Fruit fly (Drosophila melanogaster): ENCODE results near the gene fau.

DNA sequence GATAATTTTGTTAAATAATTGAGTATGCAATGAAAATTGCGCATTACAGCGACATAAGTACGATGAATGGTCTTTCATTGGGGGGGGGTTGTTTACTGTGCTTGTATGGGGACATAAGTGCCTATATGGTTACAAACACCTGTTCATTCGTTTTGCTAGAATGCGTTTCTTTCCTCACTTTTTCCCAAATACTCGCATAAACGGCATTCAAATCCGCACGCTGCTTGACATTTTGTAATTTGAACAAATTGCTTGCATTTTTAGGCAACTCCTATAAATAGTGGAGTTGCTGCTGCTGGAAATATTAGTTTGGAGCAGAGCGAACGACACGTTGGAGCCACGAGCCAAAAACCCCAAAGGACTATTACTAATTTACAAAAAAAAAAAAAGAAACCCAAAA is 2.1 kb upstream of the fau start, which contains the start of gene Desi:
- TF ChIP-seq CG6276 (GFP tag; optimal IDR thresholded peaks at IDR 0.05) (no peak), pdm3 (GFP tag; optimal IDR thresholded peaks at IDR 0.05) (no peak), OdsH (GFP tag; optimal IDR thresholded peaks at IDR 0.05) (no peak)
